Worm (Caenorhabditis elegans) whole organism, late embryonic: ENCODE results near the gene F54H12.4.

Experiments used
- C08G9.2 ChIP-seq: sonication (generic microtip); optimal IDR thresholded peaks from 2 replicates; lab custom pipeline; 2016; ENCODE audit warnings: mild to moderate bottlenecking, missing genetic modification characterization, moderate library complexity, missing compliant biosample characterization
- C38D4.7 ChIP-seq: fragments of 200-800 bp; sonication (Bioruptor generic); optimal IDR thresholded peaks from 2 replicates; lab custom pipeline; 2018; ENCODE audit warnings: mild to moderate bottlenecking, missing genetic modification characterization, moderate library complexity, missing compliant biosample characterization
- F13H6.1 ChIP-seq: sonication (generic microtip); optimal IDR thresholded peaks from 2 replicates; lab custom pipeline; 2016; ENCODE audit warnings: missing genetic modification characterization, missing compliant biosample characterization
- K09A11.1 ChIP-seq: sonication (generic microtip); optimal IDR thresholded peaks from 2 replicates; lab custom pipeline; 2017; ENCODE audit warnings: antibody characterized with exemption, mild to moderate bottlenecking, missing genetic modification characterization, missing compliant biosample characterization; ENCODE audit not compliant: insufficient read depth
- T23F11.4 ChIP-seq: fragments of 200-800 bp; sonication (Bioruptor generic); optimal IDR thresholded peaks from 2 replicates; lab custom pipeline; 2018; ENCODE audit warnings: mild to moderate bottlenecking, missing genetic modification characterization, missing compliant biosample characterization
- Y22D7AL.16 ChIP-seq: sonication (generic microtip); optimal IDR thresholded peaks from 2 replicates; lab custom pipeline; 2016; ENCODE audit warnings: missing genetic modification characterization, missing compliant biosample characterization
- ceh-14 ChIP-seq: sonication (generic microtip); optimal IDR thresholded peaks from 2 replicates; lab custom pipeline; 2016; ENCODE audit warnings: missing genotype, missing genetic modification characterization, missing compliant biosample characterization
- ceh-2 ChIP-seq: sonication (generic microtip); optimal IDR thresholded peaks from 2 replicates; lab custom pipeline; 2016; ENCODE audit warnings: missing genotype, missing genetic modification characterization, missing compliant biosample characterization
- ceh-30 ChIP-seq: fragments of 150-350 bp; optimal IDR thresholded peaks from 2 replicates; lab custom pipeline; 2014; ENCODE audit warnings: missing biosample characterization, missing genetic modification characterization
- che-1 ChIP-seq: sonication (generic microtip); optimal IDR thresholded peaks from 2 replicates; lab custom pipeline; 2016; ENCODE audit warnings: mild to moderate bottlenecking, missing genetic modification characterization, missing compliant biosample characterization
- dmd-4 ChIP-seq: sonication (generic microtip); optimal IDR thresholded peaks from 2 replicates; lab custom pipeline; 2016; ENCODE audit warnings: borderline replicate concordance, missing genetic modification characterization, missing compliant biosample characterization
- dve-1 ChIP-seq: sonication (generic microtip); optimal IDR thresholded peaks from 2 replicates; lab custom pipeline; 2017; ENCODE audit warnings: antibody characterized with exemption, mild to moderate bottlenecking, missing genetic modification characterization, missing compliant biosample characterization
- elt-2 ChIP-seq: sonication (generic microtip); optimal IDR thresholded peaks from 2 replicates; lab custom pipeline; 2016; ENCODE audit warnings: missing genetic modification reagents, missing genetic modification characterization, missing compliant biosample characterization
- elt-4 ChIP-seq: sonication (generic microtip); optimal IDR thresholded peaks from 2 replicates; lab custom pipeline; 2016; ENCODE audit warnings: missing genetic modification characterization, missing compliant biosample characterization
- ets-4 ChIP-seq: sonication (generic microtip); optimal IDR thresholded peaks from 2 replicates; lab custom pipeline; 2016; ENCODE audit warnings: missing genetic modification characterization, missing compliant biosample characterization
- fkh-10 ChIP-seq: fragments of 150-350 bp; optimal IDR thresholded peaks from 2 replicates; lab custom pipeline; 2014; ENCODE audit warnings: missing biosample characterization, missing genetic modification reagents, missing genetic modification characterization
- hlh-6 ChIP-seq: sonication (generic microtip); optimal IDR thresholded peaks from 2 replicates; lab custom pipeline; 2016; ENCODE audit warnings: missing genotype, missing genetic modification characterization, missing compliant biosample characterization
- lin-11 ChIP-seq: fragments of 200-800 bp; sonication (Bioruptor generic); optimal IDR thresholded peaks from 2 replicates; lab custom pipeline; 2018; ENCODE audit warnings: mild to moderate bottlenecking, missing genetic modification characterization, missing compliant biosample characterization
- madf-2 ChIP-seq: sonication (generic microtip); optimal IDR thresholded peaks from 2 replicates; lab custom pipeline; 2017; ENCODE audit warnings: missing genetic modification characterization, missing compliant biosample characterization
- mec-3 ChIP-seq: sonication (generic microtip); optimal IDR thresholded peaks from 2 replicates; lab custom pipeline; 2016; ENCODE audit warnings: borderline replicate concordance, missing genetic modification characterization, missing compliant biosample characterization
- nfya-1 ChIP-seq: sonication (generic microtip); optimal IDR thresholded peaks from 2 replicates; lab custom pipeline; 2017; ENCODE audit warnings: missing genetic modification characterization, mild to moderate bottlenecking, missing compliant biosample characterization, antibody characterized with exemption, moderate library complexity
- nhr-11 ChIP-seq: fragments of 150-350 bp; optimal IDR thresholded peaks from 2 replicates; lab custom pipeline; 2014; ENCODE audit warnings: missing biosample characterization, missing genetic modification characterization
- npax-4 ChIP-seq: sonication (generic microtip); optimal IDR thresholded peaks from 2 replicates; lab custom pipeline; 2016; ENCODE audit warnings: missing genetic modification characterization, missing compliant biosample characterization
- pag-3 ChIP-seq: sonication (generic microtip); optimal IDR thresholded peaks from 2 replicates; lab custom pipeline; 2016; ENCODE audit warnings: missing compliant biosample characterization, missing genetic modification characterization, borderline replicate concordance
- pat-9 ChIP-seq: fragments of 200-800 bp; sonication (Bioruptor generic); optimal IDR thresholded peaks from 2 replicates; lab custom pipeline; 2018; ENCODE audit warnings: mild to moderate bottlenecking, missing genetic modification characterization, moderate library complexity, missing compliant biosample characterization
- pha-2 ChIP-seq: sonication (generic microtip); optimal IDR thresholded peaks from 2 replicates; lab custom pipeline; 2017; ENCODE audit warnings: mild to moderate bottlenecking, missing genetic modification characterization, missing compliant biosample characterization
- pha-4 ChIP-seq: fragments of 150-350 bp; optimal IDR thresholded peaks from 2 replicates; lab custom pipeline; 2018; ENCODE audit warnings: missing biosample characterization, missing genetic modification reagents, missing genetic modification characterization
- sox-4 ChIP-seq: sonication (generic microtip); optimal IDR thresholded peaks from 2 replicates; lab custom pipeline; 2017; ENCODE audit warnings: mild to moderate bottlenecking, missing genetic modification characterization, inconsistent platforms, missing compliant biosample characterization
- syd-9 ChIP-seq: sonication (generic microtip); optimal IDR thresholded peaks from 2 replicates; lab custom pipeline; 2016; ENCODE audit warnings: mild to moderate bottlenecking, missing genetic modification characterization, moderate library complexity, missing compliant biosample characterization
- tbx-2 ChIP-seq: sonication (generic microtip); optimal IDR thresholded peaks from 2 replicates; lab custom pipeline; 2016; ENCODE audit warnings: missing genetic modification characterization, missing compliant biosample characterization
- tbx-7 ChIP-seq: sonication (generic microtip); optimal IDR thresholded peaks from 2 replicates; lab custom pipeline; 2016; ENCODE audit warnings: missing genotype, missing genetic modification characterization, missing compliant biosample characterization
- ttx-3 ChIP-seq: sonication (generic microtip); optimal IDR thresholded peaks from 2 replicates; lab custom pipeline; 2016; ENCODE audit warnings: missing genetic modification reagents, missing genetic modification characterization, missing compliant biosample characterization
- unc-3 ChIP-seq, 2 experiments: fragments of 200-800 bp in 1 of 2; sonication (Bioruptor generic) in 1 of 2; sonication (generic microtip) in 1 of 2; conservative IDR thresholded peaks in 1 of 2; optimal IDR thresholded peaks in 1 of 2; 2 replicates each; pipeline versions ENCODE4 v1.3.6 to Lab custom; 2016 to 2022; ENCODE audit warnings: missing compliant biosample characterization in 2 of 2, missing genetic modification characterization in 2 of 2, missing genetic modification reagents in 1 of 2
- unc-42 ChIP-seq: sonication (generic microtip); optimal IDR thresholded peaks from 2 replicates; lab custom pipeline; 2016; ENCODE audit warnings: missing genotype, missing genetic modification characterization, missing compliant biosample characterization
- unc-55 ChIP-seq: sonication (generic microtip); optimal IDR thresholded peaks from 2 replicates; lab custom pipeline; 2017; ENCODE audit warnings: missing biosample characterization, missing genetic modification reagents, missing genetic modification characterization
- zip-5 ChIP-seq: sonication (generic microtip); optimal IDR thresholded peaks from 2 replicates; lab custom pipeline; 2016; ENCODE audit warnings: missing genetic modification characterization, missing compliant biosample characterization

The F54H12.4 gene

ce11 chrIII:7937548-7937947 lies 25.0 kb downstream of the F54H12.4 start, which contains the start of gene C29E4.10:
Gene C29E4.10, plus strand, starts transcription at chrIII:7937848.
- TF ChIP-seq elt-2 (tag; lab: Kevin White, UChicago) (no peak), nhr-11 (tag; lab: Kevin White, UChicago) (no peak), ceh-30 (tag; lab: Kevin White, UChicago) (no peak), fkh-10 (GFP tag; lab: Kevin White, UChicago) (no peak), madf-2 (tag; lab: Kevin White, UChicago) (no peak), pat-9 (tag; lab: Kevin White, UChicago) (no peak), elt-4 (tag; lab: Kevin White, UChicago) (no peak), ttx-3 (no peak), che-1 (no peak), ceh-2 (tag; lab: Kevin White, UChicago) (no peak), Y22D7AL.16 (tag; lab: Kevin White, UChicago) (no peak), unc-55 (GFP tag; lab: Kevin White, UChicago) (no peak), hlh-6 (tag; lab: Kevin White, UChicago) (no peak), dve-1 (tag; lab: Kevin White, UChicago) (no peak), F13H6.1 (tag; lab: Kevin White, UChicago) (no peak), ceh-14 (tag; lab: Kevin White, UChicago) (no peak), pha-4 (no peak)

ce11 chrIII:7933235-7933634 lies 29.3 kb downstream of the F54H12.4 start, which contains the start of gene ran-2:
Gene ran-2, plus strand, starts transcription at chrIII:7933535.
- TF ChIP-seq ceh-30 (tag; lab: Kevin White, UChicago) = no peak
- TF ChIP-seq pat-9 (tag; lab: Kevin White, UChicago) = no peak
- TF ChIP-seq mec-3 (tag; lab: Kevin White, UChicago) = no peak
- TF ChIP-seq tbx-2 (tag; lab: Kevin White, UChicago) = no peak
- no peak for TF ChIP-seq ets-4
- TF ChIP-seq lin-11 (tag; lab: Kevin White, UChicago) = no peak
- TF ChIP-seq tbx-7 = no peak
- TF ChIP-seq pag-3 (tag; lab: Kevin White, UChicago) = no peak
- no peak for TF ChIP-seq hlh-6 (tag; lab: Kevin White, UChicago)
- TF ChIP-seq zip-5 = no peak
- TF ChIP-seq unc-42 (tag; lab: Kevin White, UChicago) = no peak
- TF ChIP-seq K09A11.1 (tag; lab: Kevin White, UChicago) = no peak

- TF ChIP-seq dmd-4 (no peak), nfya-1 (tag; lab: Kevin White, UChicago) (peak; percentile 20)
Measured at ce11 chrIII:7928549-7929129, 33.9 kb downstream of the F54H12.4 start, which contains the start of the genes C29E4.13 and npp-15. Gene C29E4.13, minus strand, starts transcription at chrIII:7928717. Gene npp-15, plus strand, starts transcription at chrIII:7929043.

- TF ChIP-seq ceh-2 (tag; lab: Kevin White, UChicago) (peak; percentile 11), sox-4 (tag; lab: Kevin White, UChicago) (no peak), syd-9 (tag; lab: Kevin White, UChicago) (no peak), pat-9 (tag; lab: Kevin White, UChicago) (no peak), unc-42 (tag; lab: Kevin White, UChicago) (no peak)
Measured at ce11 chrIII:7925968-7926367, 36.6 kb downstream of the F54H12.4 start.

ce11 chrIII:7924821-7925220 lies 37.7 kb downstream of the F54H12.4 start, which contains the start of gene tag-250:
Gene tag-250, minus strand, starts transcription at chrIII:7924921.
- TF ChIP-seq npax-4 (tag; lab: Kevin White, UChicago) (no peak), C38D4.7 (GFP tag; lab: Kevin White, UChicago) (no peak), T23F11.4 (GFP tag; lab: Kevin White, UChicago) (no peak), pha-2 (tag; lab: Kevin White, UChicago) (no peak), mec-3 (tag; lab: Kevin White, UChicago) (no peak), unc-42 (tag; lab: Kevin White, UChicago) (no peak), unc-3 (GFP tag; conservative IDR thresholded peaks at IDR 0.05; lab: Robert Waterston, UW) (no peak), unc-3 (tag; optimal IDR thresholded peaks at IDR 0.05; lab: Kevin White, UChicago) (no peak), ceh-30 (tag; lab: Kevin White, UChicago) (no peak), C08G9.2 (tag; lab: Kevin White, UChicago) (no peak)
